Worm (Caenorhabditis elegans): ENCODE data around the gene F21D5.3.

ce11 chrIV:8697436-8697835 lies 33.2 kb upstream of the F21D5.3 start, which contains the start of gene ttll-11:
- no peak for TF ChIP-seq him-1 (tag; optimal IDR thresholded peaks at IDR 0.05)
- TF ChIP-seq W03F9.2 (tag; optimal IDR thresholded peaks at IDR 0.05), result no peak
- no peak for TF ChIP-seq dao-5 (tag; optimal IDR thresholded peaks at IDR 0.05)
